Worm (Caenorhabditis elegans) whole organism, late embryonic: ENCODE data around the gene haao-1.

Experiments
- C08G9.2 ChIP-seq: sonication (generic microtip); optimal IDR thresholded peaks from 2 replicates; lab custom pipeline; 2016; ENCODE audit warnings: mild to moderate bottlenecking, missing genetic modification characterization, moderate library complexity, missing compliant biosample characterization
- ahr-1 ChIP-seq: sonication (generic microtip); optimal IDR thresholded peaks from 2 replicates; lab custom pipeline; 2016; ENCODE audit warnings: missing genetic modification characterization, missing compliant biosample characterization
- ceh-19 ChIP-seq: fragments of 200-800 bp; sonication (Bioruptor generic); optimal IDR thresholded peaks from 2 replicates; lab custom pipeline; 2018; ENCODE audit warnings: mild to moderate bottlenecking, missing genetic modification characterization, missing compliant biosample characterization
- ceh-22 ChIP-seq: sonication (generic microtip); optimal IDR thresholded peaks from 2 replicates; lab custom pipeline; 2017; ENCODE audit warnings: missing biosample characterization, missing genetic modification characterization
- ceh-24 ChIP-seq: sonication (generic microtip); optimal IDR thresholded peaks from 2 replicates; lab custom pipeline; 2016; ENCODE audit warnings: mild to moderate bottlenecking, missing genetic modification characterization, missing compliant biosample characterization
- ceh-31 ChIP-seq: sonication (generic microtip); optimal IDR thresholded peaks from 2 replicates; lab custom pipeline; 2016; ENCODE audit warnings: missing genetic modification characterization, missing compliant biosample characterization
- ceh-34 ChIP-seq: sonication (generic microtip); optimal IDR thresholded peaks from 2 replicates; lab custom pipeline; 2016; ENCODE audit warnings: mild to moderate bottlenecking, missing genetic modification characterization, missing compliant biosample characterization
- ceh-48 ChIP-seq: sonication (generic microtip); optimal IDR thresholded peaks from 2 replicates; lab custom pipeline; 2016; ENCODE audit warnings: missing genetic modification characterization, inconsistent platforms, missing compliant biosample characterization
- hlh-13 ChIP-seq: fragments of 200-800 bp; sonication (Bioruptor generic); optimal IDR thresholded peaks from 2 replicates; lab custom pipeline; 2018; ENCODE audit warnings: mild to moderate bottlenecking, missing genetic modification characterization, missing compliant biosample characterization
- nfya-1 ChIP-seq: sonication (generic microtip); optimal IDR thresholded peaks from 2 replicates; lab custom pipeline; 2017; ENCODE audit warnings: missing genetic modification characterization, mild to moderate bottlenecking, missing compliant biosample characterization, antibody characterized with exemption, moderate library complexity
- npax-4 ChIP-seq: sonication (generic microtip); optimal IDR thresholded peaks from 2 replicates; lab custom pipeline; 2016; ENCODE audit warnings: missing genetic modification characterization, missing compliant biosample characterization
- pat-9 ChIP-seq: fragments of 200-800 bp; sonication (Bioruptor generic); optimal IDR thresholded peaks from 2 replicates; lab custom pipeline; 2018; ENCODE audit warnings: mild to moderate bottlenecking, missing genetic modification characterization, moderate library complexity, missing compliant biosample characterization
- pax-1 ChIP-seq: fragments of 150-350 bp; optimal IDR thresholded peaks from 2 replicates; lab custom pipeline; 2014; ENCODE audit warnings: missing biosample characterization, missing genetic modification characterization
- rnt-1 ChIP-seq: sonication (generic microtip); optimal IDR thresholded peaks from 2 replicates; lab custom pipeline; 2016; ENCODE audit warnings: missing genetic modification characterization, missing compliant biosample characterization
- unc-3 ChIP-seq, 2 experiments: fragments of 200-800 bp in 1 of 2; sonication (Bioruptor generic) in 1 of 2; sonication (generic microtip) in 1 of 2; conservative IDR thresholded peaks in 1 of 2; optimal IDR thresholded peaks in 1 of 2; 2 replicates each; pipeline versions ENCODE4 v1.3.6 to Lab custom; 2016 to 2022; ENCODE audit warnings: missing compliant biosample characterization in 2 of 2, missing genetic modification characterization in 2 of 2, missing genetic modification reagents in 1 of 2
- unc-42 ChIP-seq: sonication (generic microtip); optimal IDR thresholded peaks from 2 replicates; lab custom pipeline; 2016; ENCODE audit warnings: missing genotype, missing genetic modification characterization, missing compliant biosample characterization
- unc-55 ChIP-seq: sonication (generic microtip); optimal IDR thresholded peaks from 2 replicates; lab custom pipeline; 2017; ENCODE audit warnings: missing biosample characterization, missing genetic modification reagents, missing genetic modification characterization

The haao-1 gene

ce11 chrV:9549459-9549858 lies 44.7 kb downstream of the haao-1 start, which contains the start of gene nstp-10:
nstp-10 (minus strand) TSS chrV:9549836.
- TF ChIP-seq ceh-31 = peak; percentile 43
- no peak for TF ChIP-seq ceh-34
- TF ChIP-seq rnt-1 (tag; lab: Kevin White, UChicago) = no peak
- no peak for TF ChIP-seq npax-4 (tag; lab: Kevin White, UChicago)

ce11 chrV:9550313-9550712 lies 45.6 kb downstream of the haao-1 start, which contains the start of gene ehbp-1:
ehbp-1 (plus strand) TSS chrV:9550644.
- no peak for TF ChIP-seq ceh-24 (tag; lab: Kevin White, UChicago)
- TF ChIP-seq C08G9.2 = no peak
- no peak for TF ChIP-seq pat-9
- peak; percentile 22 for TF ChIP-seq ceh-31
- peak; percentile 88 for TF ChIP-seq unc-42 (tag; lab: Kevin White, UChicago)

- no peak for TF ChIP-seq ceh-19 (GFP tag; lab: Kevin White, UChicago)
- no peak for TF ChIP-seq nfya-1 (tag; lab: Kevin White, UChicago)
- TF ChIP-seq unc-55 (GFP tag; lab: Kevin White, UChicago) = no peak
- TF ChIP-seq hlh-13 = no peak
- TF ChIP-seq ceh-22 (tag; lab: Kevin White, UChicago) = no peak
- TF ChIP-seq pat-9 = no peak
- no peak for TF ChIP-seq ahr-1
- TF ChIP-seq unc-3 (GFP tag; conservative IDR thresholded peaks at IDR 0.05; lab: Robert Waterston, UW) = no peak
- TF ChIP-seq unc-3 (tag; optimal IDR thresholded peaks at IDR 0.05; lab: Kevin White, UChicago) = no peak
- TF ChIP-seq pax-1 = no peak
- no peak for TF ChIP-seq ceh-48 (tag; lab: Kevin White, UChicago)
These were observed 52.0 kb downstream of the haao-1 start for ce11 chrV:9556668-9557067.
